Worm (Caenorhabditis elegans): ENCODE results near the gene npp-9.
"Not testable (repeated sequence)": the region's sequence is repeated elsewhere in the genome, so short reads cannot be mapped to it uniquely, and the experiment has no call there.

The npp-9 gene

DNA sequence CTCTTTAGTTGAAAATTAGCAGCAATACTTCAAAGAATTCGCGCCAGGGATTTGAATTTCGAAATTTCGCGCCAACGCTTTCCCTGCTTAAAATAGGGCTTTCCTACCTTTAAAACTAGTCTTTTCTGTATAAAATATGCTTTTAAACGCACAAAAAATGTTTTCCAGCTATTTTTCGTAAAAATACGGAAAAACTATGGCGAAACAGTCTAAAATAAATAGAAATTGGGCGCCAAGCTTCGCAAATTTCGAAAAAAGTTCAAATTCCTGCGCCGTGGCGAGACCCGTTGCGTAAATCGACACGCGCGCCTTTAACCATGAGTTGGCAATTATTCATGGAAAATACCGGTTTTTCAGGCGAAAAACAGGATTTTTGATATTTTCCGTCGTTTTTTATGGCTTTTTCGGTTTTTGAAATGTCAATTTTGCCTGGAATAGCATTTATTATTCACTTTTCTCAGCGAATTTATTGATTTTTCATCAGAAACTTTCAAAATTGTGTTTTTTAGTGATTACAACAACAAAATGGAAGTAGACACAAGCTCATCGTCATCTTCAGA is at the start of gene npp-9, which contains the start of gene F59A2.5:
npp-9 (minus strand) TSS at position 126 of the 560 bp plus-strand sequence.
F59A2.5 (plus strand) TSS at position 510 of the 560 bp plus-strand sequence.
- no peak for TF ChIP-seq dao-5 (tag; optimal IDR thresholded peaks at IDR 0.05)
- TF ChIP-seq W03F9.2 (tag; optimal IDR thresholded peaks at IDR 0.05), result peak; percentile 52

DNA sequence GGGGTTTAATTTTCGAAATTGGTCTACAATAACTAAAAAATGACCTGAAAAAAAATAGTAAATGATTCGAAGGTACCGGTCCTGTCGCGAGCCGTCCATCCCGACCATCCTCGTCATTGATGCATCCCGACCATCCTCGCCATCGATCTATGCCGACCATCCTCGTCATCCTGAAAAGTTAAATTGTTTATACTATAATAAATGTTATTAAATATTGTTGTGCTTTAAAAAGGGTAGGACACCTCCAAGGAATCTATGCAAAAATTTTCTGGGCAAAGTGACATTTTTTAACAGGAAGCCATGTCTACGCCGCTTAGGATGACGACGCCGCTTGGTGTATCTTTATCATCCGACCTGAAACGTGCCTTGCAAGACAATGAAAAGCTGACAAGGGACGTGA is 49.8 kb upstream of the npp-9 start, which contains the start of gene C34C12.1:
C34C12.1 (plus strand) TSS at position 301 of the 400 bp plus-strand sequence.
- TF ChIP-seq him-1, W03F9.2, dao-5 (tag; optimal IDR thresholded peaks at IDR 0.05): not testable (repeated sequence)

DNA sequence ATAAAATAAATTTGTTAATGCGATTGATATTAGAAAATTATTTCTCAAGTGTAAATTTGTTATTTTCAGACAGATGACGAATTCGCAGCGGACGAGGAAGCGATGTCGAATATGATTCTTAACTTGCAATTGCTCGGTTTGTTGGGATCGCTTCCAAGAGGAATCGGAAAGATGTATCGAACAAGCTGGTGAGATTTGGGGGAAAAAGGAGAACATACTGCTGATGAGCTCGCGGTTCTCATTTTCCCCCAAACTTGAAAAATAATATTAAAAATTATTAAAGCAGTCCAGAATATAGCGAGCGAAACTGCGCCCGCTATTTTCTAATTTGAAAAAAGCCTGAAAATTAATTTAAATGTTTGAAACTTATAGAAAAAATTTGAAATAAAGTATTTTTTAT is 49.2 kb upstream of the npp-9 start, which contains the start of gene C34C12.2:
C34C12.2 (plus strand) TSS at position 301 of the 400 bp plus-strand sequence.
- not testable (repeated sequence) for TF ChIP-seq dao-5, him-1, W03F9.2 (tag; optimal IDR thresholded peaks at IDR 0.05)

DNA sequence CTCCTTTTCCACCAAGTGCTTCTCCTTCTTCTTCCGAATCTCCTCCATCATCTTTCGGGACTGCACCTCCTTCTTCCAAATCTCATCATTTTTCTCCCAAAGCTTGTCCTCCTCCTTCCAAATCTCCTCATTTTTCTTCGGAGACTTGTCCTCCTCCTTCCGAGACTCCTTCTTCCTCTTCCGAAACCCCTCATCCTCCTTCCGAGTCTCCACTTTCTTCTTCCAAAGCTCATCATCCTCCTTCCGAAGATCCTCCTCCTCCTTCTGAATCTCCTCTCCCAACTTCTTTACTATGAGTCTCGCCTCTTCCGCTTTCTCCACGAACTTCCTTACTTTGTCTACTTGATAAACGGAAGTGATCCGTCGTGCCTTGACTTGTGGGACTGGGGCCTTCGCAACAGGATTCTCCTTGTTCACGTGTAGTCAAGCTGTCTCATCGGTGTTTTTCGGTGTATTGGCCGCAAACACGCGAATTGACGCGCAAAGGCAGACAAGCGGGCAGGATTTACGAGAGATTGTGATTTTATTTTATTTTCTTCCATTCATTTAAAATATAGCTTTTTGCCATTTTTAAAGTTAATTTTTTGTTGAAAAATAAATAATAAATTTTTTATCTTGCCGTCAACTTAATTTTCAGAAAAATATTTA is 48.4 kb upstream of the npp-9 start, which contains the start of the genes K01A11.3 and C34C12.12:
K01A11.3 (minus strand) TSS at position 51 of the 648 bp plus-strand sequence.
C34C12.12 (plus strand) TSS at position 632 of the 648 bp plus-strand sequence.
- TF ChIP-seq W03F9.2 (tag; optimal IDR thresholded peaks at IDR 0.05) (no peak), dao-5 (tag; optimal IDR thresholded peaks at IDR 0.05) (no peak), him-1 (tag; optimal IDR thresholded peaks at IDR 0.05) (no peak)

DNA sequence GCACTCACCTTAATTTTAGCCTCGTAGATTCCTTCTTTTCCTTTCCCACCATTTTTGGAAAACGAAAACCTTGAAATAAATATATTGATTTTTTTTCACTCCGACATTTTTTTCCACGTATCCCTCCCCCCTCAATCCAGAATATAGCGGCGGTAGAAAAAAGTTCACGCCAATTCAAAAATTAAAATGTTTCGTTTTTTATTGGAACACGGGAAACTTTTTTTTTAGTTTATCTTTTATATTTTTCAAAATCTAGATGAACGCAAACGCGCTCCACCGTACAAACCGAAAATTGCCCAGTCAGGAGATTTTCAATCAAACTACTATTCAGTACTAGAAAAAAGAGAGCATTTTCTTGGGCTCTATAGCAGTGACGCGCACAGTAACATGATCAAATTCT is 39.9 kb upstream of the npp-9 start, which contains the start of gene spe-41:
spe-41 (minus strand) TSS at position 72 of the 400 bp plus-strand sequence.
- TF ChIP-seq dao-5 (tag; optimal IDR thresholded peaks at IDR 0.05), result no peak
- no peak for TF ChIP-seq W03F9.2 (tag; optimal IDR thresholded peaks at IDR 0.05)
- TF ChIP-seq him-1 (tag; optimal IDR thresholded peaks at IDR 0.05), result no peak

DNA sequence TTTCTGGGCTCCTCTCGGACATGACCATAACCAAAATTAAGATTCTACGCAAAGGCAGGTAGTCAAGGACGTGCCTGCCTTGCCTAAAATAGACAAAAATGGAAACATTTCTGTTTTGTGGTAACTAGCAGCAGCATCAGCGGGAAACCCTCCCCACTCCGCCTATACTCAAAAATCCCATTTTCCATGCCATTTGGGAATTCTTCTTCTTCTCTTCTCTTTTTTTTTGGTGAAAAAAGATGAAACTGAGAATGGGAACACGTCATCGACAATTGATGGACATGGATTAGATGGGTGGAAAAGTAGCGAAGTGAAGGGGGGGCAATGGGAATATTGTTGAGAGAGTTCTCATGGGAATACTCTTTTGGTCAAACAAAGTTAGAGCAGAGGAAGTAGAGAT is 32.9 kb upstream of the npp-9 start:
- no peak for TF ChIP-seq W03F9.2 (tag; optimal IDR thresholded peaks at IDR 0.05)

DNA sequence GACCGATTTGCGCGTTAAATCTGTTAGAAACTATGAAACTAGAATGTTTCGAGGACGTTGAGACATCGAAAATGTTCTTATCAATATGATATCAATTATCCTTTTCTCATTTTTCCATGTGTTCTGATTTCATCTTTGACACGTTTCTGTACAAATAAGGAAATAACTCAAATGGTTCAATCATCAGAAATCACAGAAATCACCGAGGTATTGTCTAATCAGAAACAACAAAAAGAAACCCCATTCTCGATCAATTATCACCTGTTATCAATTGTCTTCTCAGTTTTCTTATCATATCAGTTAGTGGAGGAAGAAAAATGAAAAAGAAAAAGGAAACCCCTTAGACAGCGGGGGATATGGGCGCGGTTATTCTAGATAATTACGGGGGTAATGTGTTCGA is 30.9 kb upstream of the npp-9 start:
- TF ChIP-seq dao-5 (tag; optimal IDR thresholded peaks at IDR 0.05), result no peak
- no peak for TF ChIP-seq him-1 (tag; optimal IDR thresholded peaks at IDR 0.05)
- TF ChIP-seq W03F9.2 (tag; optimal IDR thresholded peaks at IDR 0.05), result no peak

DNA sequence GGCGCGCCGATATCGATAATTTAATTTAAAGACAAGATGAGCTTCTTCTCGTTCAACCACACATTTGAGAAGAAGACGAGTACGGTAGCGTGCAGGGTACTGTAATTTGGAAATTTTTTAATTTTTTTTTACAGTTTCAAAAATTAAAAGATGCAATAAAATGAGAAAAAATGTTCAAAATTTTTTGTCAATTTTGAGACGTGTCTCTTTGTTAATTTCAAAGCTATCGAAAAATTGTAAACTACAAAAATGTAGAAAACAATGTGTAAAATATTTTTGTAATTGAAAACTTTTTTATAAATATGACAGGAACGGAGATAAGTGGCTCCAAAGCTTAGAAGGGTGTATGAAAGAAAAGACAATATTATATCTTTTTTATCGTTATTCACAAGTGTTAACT is 27.1 kb upstream of the npp-9 start, which contains the start of gene K01A11.1:
K01A11.1 (minus strand) TSS at position 101 of the 400 bp plus-strand sequence.
- no peak for TF ChIP-seq W03F9.2 (tag; optimal IDR thresholded peaks at IDR 0.05)
- no peak for TF ChIP-seq him-1 (tag; optimal IDR thresholded peaks at IDR 0.05)
- no peak for TF ChIP-seq dao-5 (tag; optimal IDR thresholded peaks at IDR 0.05)

DNA sequence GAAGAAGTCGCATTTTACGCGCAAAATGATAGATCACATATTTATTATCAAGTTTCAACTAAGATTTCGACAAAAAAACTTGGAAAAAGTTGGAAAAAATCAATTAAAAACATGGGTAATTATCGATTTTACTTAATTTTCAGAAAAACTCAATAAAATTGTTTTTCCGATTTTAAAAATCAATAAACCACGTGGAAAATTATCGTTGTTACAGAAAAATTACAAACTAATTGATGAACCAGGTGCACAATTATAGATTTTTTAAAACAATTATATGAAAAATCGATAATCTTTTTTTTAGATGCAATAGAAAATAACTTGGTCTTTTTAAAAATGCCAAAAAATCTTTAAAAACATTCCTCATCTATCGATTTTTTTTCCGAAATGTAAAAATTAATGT is 26.4 kb upstream of the npp-9 start:
- no peak for TF ChIP-seq him-1 (tag; optimal IDR thresholded peaks at IDR 0.05)
- no peak for TF ChIP-seq dao-5 (tag; optimal IDR thresholded peaks at IDR 0.05)
- TF ChIP-seq W03F9.2 (tag; optimal IDR thresholded peaks at IDR 0.05), result no peak

DNA sequence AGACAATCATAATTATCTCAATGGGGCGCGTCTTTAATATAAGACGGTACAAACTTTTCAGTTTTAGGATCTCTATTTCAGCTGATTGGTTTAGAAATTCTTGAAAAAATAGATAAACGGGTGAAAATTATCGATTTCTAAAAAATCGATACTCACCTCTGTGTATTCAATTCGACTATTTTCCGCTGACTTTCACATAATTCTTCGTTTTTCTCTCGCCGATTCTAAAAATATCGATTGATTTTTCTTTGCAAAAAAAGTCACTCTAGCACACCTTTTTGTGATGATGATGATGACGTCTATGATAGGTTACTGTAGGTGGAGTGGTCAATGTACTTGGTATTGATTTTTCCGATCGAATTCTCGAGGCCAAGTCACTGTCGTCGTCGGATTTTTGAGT is 25.5 kb upstream of the npp-9 start:
- TF ChIP-seq dao-5 (tag; optimal IDR thresholded peaks at IDR 0.05), result no peak
- no peak for TF ChIP-seq W03F9.2 (tag; optimal IDR thresholded peaks at IDR 0.05)
- TF ChIP-seq him-1 (tag; optimal IDR thresholded peaks at IDR 0.05), result no peak

DNA sequence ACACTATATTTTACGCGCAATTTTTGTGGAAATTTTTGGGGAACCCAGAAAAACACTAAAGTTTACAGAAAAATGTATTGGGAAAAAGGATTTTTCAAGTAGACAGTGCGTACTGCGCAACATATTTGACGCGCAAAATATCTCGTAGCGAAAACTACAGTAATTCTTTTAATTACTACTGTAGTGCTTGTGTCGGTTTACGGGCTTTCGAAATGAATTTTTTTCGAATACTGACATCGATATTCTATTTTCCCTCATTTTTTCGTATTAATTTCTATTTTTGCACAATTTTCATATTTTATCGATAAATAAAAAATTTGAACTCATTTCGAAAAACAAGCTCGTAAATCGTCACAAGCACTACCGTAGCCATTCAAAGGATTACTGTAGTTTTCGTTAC is 24.3 kb upstream of the npp-9 start:
- TF ChIP-seq W03F9.2 (tag; optimal IDR thresholded peaks at IDR 0.05) (no peak), dao-5 (tag; optimal IDR thresholded peaks at IDR 0.05) (no peak), him-1 (tag; optimal IDR thresholded peaks at IDR 0.05) (no peak)

DNA sequence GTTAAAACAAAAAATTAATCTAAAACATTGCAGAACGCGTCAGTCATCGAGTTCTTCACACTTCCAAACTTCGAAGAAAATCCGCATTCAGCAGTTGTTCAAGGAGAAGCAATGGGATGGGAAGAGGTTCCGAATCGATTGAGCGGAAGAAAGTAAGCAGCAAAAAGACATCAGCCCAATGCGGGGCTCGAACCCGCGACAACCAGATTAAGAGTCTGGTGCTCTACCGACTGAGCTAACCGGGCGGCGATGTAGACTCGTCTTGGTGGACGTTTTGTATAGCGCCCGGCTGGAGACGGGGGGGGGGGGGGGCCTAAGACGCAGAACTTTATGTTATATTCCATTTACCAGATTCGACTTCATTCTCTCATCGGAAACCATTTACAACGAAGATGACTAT is 22.5 kb upstream of the npp-9 start:
- TF ChIP-seq W03F9.2 (tag; optimal IDR thresholded peaks at IDR 0.05), result no peak
- no peak for TF ChIP-seq dao-5 (tag; optimal IDR thresholded peaks at IDR 0.05)
- TF ChIP-seq him-1 (tag; optimal IDR thresholded peaks at IDR 0.05), result no peak

DNA sequence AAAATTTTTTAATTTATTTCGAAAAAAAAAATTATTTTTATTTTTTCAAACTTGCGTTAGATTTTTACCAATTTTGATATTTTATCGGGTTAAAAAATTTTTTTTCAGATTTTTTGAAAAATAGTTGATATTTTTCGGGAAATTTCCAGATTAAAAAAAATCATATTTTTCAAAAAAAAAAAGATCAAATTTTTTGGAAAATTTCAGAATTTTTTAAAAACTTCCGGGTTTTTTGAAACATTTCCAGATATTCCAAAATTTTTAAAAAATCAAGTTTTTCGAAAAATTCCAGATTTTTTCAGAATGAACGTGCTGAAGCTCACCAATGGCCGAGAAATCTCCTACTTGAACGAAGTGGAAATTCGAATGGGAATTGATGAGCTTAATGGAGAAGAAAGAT is 21.2 kb upstream of the npp-9 start, which contains the start of gene metl-18:
metl-18 (plus strand) TSS at position 301 of the 400 bp plus-strand sequence.
- TF ChIP-seq W03F9.2 (tag; optimal IDR thresholded peaks at IDR 0.05) (no peak), dao-5 (tag; optimal IDR thresholded peaks at IDR 0.05) (no peak), him-1 (tag; optimal IDR thresholded peaks at IDR 0.05) (no peak)

DNA sequence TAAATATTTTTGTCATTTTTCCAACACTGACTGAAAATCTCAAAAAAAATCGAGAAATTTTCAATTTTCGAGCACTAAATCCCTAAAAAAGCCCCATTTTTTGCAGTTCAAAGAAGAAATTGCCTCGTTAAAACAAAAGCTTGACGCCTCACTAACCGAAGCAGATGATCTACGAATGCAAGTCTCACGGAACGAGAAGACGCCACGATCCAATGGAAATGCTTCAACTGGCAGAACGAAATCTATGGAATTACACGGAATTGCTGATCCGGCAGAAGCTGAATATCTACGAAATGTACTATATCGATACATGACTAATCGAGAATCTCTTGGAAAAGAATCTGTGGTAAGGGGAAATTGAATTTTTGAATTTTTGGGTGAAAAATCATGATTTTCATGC is 19.6 kb upstream of the npp-9 start:
- TF ChIP-seq him-1 (tag; optimal IDR thresholded peaks at IDR 0.05), result no peak
- TF ChIP-seq dao-5 (tag; optimal IDR thresholded peaks at IDR 0.05), result no peak
- TF ChIP-seq W03F9.2 (tag; optimal IDR thresholded peaks at IDR 0.05), result no peak

All from whole organism, L4/young adult.